Worm (Caenorhabditis elegans): ENCODE data around the gene Y42A5A.3.

Gene Y42A5A.3

DNA sequence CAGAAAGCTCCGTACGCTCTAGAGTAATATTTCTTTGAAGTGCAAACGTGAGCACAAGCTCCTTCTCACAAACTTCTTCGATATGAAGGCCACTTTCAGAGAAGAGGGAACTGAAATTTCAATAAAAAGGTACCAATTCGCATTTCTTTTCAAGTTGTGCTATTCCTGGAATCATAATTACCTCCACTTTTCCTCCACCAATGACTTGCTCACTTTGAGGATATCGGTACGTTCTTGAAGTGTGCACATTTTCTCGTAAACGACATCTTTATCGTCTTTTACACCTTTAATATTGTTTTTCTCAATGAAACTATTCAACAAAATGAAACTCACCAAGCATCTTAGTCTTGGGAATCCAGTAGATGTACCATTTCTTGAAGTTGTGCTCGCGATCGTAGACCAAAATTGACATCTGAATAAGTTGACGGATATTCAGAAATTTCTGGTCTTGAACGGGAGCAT, 23.6 kb upstream of the Y42A5A.3 start, which contains the start of gene scb-1 (continued):
- TF ChIP-seq him-1 (tag; optimal IDR thresholded peaks at IDR 0.05) = no peak
- TF ChIP-seq nhr-80 (tag; optimal IDR thresholded peaks at IDR 0.05) = no peak
- no peak for TF ChIP-seq sptf-2 (GFP tag; optimal IDR thresholded peaks at IDR 0.05)
- TF ChIP-seq let-526 (GFP tag; IDR thresholded peaks at IDR 0.05) = no peak
- no peak for TF ChIP-seq nfya-2 (GFP tag; IDR thresholded peaks at IDR 0.05)
- TF ChIP-seq rpc-1 (optimal IDR thresholded peaks at IDR 0.05) = no peak
- TF ChIP-seq rpc-1 (tag; optimal IDR thresholded peaks at IDR 0.05) = no peak
- no peak for TF ChIP-seq ceh-100 (GFP tag; IDR thresholded peaks at IDR 0.05)
- TF ChIP-seq akir-1 (GFP tag; optimal IDR thresholded peaks at IDR 0.05) = no peak
- no peak for TF ChIP-seq hlh-12 (tag; optimal IDR thresholded peaks at IDR 0.05)
- peak; percentile 22; the same call in 1 of the 2 replicates for TF ChIP-seq B0336.3 (GFP tag; IDR thresholded peaks at IDR 0.05)
- TF ChIP-seq repo-1 (tag; optimal IDR thresholded peaks at IDR 0.05) = no peak
- 0 out of 2 replicates have a peak, but pooled peaks have one; percentile 27 for TF ChIP-seq ztf-25 (GFP tag; IDR thresholded peaks at IDR 0.05)
- TF ChIP-seq C06A6.2 (GFP tag; conservative IDR thresholded peaks at IDR 0.05) = no peak

DNA sequence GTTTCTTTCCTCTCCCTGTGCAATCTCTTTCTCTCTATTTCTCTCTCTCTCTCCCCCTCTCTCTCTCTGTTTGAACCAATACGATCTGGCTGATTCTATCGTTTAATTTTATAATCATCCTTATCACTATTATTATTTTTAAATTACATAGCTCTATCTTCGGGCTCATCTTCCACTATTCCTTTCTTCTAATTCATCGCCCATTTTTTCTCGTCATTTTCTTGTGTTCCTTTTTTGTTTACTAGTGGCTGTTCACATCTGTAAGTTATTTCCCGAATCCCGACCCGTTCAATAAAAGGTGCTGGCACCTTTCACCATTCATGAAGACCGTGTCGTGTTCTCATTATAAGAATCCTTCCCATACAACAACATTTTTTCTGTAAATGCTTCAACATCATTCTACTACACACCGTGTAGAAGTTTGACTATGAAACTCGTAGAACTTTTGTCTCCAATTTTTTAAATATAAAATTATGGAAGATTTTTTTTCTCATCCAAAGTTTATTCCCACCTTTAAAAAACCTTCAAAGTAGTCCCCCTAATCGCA, 22.5 kb upstream of the Y42A5A.3 start:
- TF ChIP-seq C06A6.2 (GFP tag; conservative IDR thresholded peaks at IDR 0.05) = no peak
- TF ChIP-seq pbrm-1 (GFP tag; IDR thresholded peaks at IDR 0.05) = peak; percentile 30; the same call in 1 of the 2 replicates
- TF ChIP-seq lag-1 (GFP tag; IDR thresholded peaks at IDR 0.05) = no peak
- no peak for TF ChIP-seq sptf-2 (GFP tag; optimal IDR thresholded peaks at IDR 0.05)
- TF ChIP-seq T07F8.4 (tag; optimal IDR thresholded peaks at IDR 0.05) = no peak
- no peak for TF ChIP-seq unc-130 (GFP tag; optimal IDR thresholded peaks at IDR 0.05)
- no peak for TF ChIP-seq ccch-3 (GFP tag; optimal IDR thresholded peaks at IDR 0.05)
- no peak for TF ChIP-seq snpc-3.4 (tag; optimal IDR thresholded peaks at IDR 0.05)
- no peak for TF ChIP-seq hmg-1.2 (GFP tag; IDR thresholded peaks at IDR 0.05)
- no peak for TF ChIP-seq F52B5.7 (tag; optimal IDR thresholded peaks at IDR 0.05)
- peak; percentile 20 for TF ChIP-seq repo-1 (tag; optimal IDR thresholded peaks at IDR 0.05)
- no peak for TF ChIP-seq F55B11.4 (tag; optimal IDR thresholded peaks at IDR 0.05; ENCODE audit: borderline replicate concordance, insufficient read depth)
- TF ChIP-seq F39B2.1 (GFP tag; IDR thresholded peaks at IDR 0.05) = no peak
- no peak for TF ChIP-seq Y67H2A.10 (GFP tag; conservative IDR thresholded peaks at IDR 0.05)
- no peak for TF ChIP-seq unc-62 (GFP tag; optimal IDR thresholded peaks at IDR 0.05)
- TF ChIP-seq bed-2 (GFP tag; IDR thresholded peaks at IDR 0.05) = no peak
- 0 out of 2 replicates have a peak, but pooled peaks have one; percentile 39 for TF ChIP-seq madf-3 (GFP tag; IDR thresholded peaks at IDR 0.05)
- no peak for TF ChIP-seq egl-18 (GFP tag; IDR thresholded peaks at IDR 0.05)
- peak in 1 of 2 experiments; percentile 28 for TF ChIP-seq let-607 (tag; optimal IDR thresholded peaks at IDR 0.05)
- TF ChIP-seq ekl-4 (GFP tag; IDR thresholded peaks at IDR 0.05) = no peak
- no peak for TF ChIP-seq cebp-1 (GFP tag; IDR thresholded peaks at IDR 0.05)
- TF ChIP-seq cebp-1 (tag; optimal IDR thresholded peaks at IDR 0.05) = peak; percentile 43
- TF ChIP-seq cebp-2 (GFP tag; IDR thresholded peaks at IDR 0.05) = no peak
- TF ChIP-seq nhr-80 (tag; optimal IDR thresholded peaks at IDR 0.05) = no peak
- peak; percentile 41 for TF ChIP-seq hrde-1 (tag; optimal IDR thresholded peaks at IDR 0.05; ENCODE audit: borderline replicate concordance)
- no peak for TF ChIP-seq F37B4.10 (GFP tag; IDR thresholded peaks at IDR 0.05)
- TF ChIP-seq zim-3 (tag; optimal IDR thresholded peaks at IDR 0.05) = no peak
- TF ChIP-seq lin-54 (GFP tag; optimal IDR thresholded peaks at IDR 0.05) = no peak
- no peak for TF ChIP-seq him-1 (tag; optimal IDR thresholded peaks at IDR 0.05)
- no peak for TF ChIP-seq atf-7 (tag; optimal IDR thresholded peaks at IDR 0.05)
- TF ChIP-seq tbp1 (GFP tag; optimal IDR thresholded peaks at IDR 0.05) = no peak
- no peak for TF ChIP-seq ztf-28 (GFP tag; IDR thresholded peaks at IDR 0.05)
- TF ChIP-seq ceh-40 (GFP tag; IDR thresholded peaks at IDR 0.05) = no peak
- TF ChIP-seq zfh-2 (GFP tag; conservative IDR thresholded peaks at IDR 0.05) = no peak
- TF ChIP-seq sea-2 (GFP tag; IDR thresholded peaks at IDR 0.05) = no peak
- no peak for TF ChIP-seq hlh-12 (tag; optimal IDR thresholded peaks at IDR 0.05)
- 0 out of 2 replicates have a peak, but pooled peaks have one; percentile 11 for TF ChIP-seq hsf-1 (GFP tag; IDR thresholded peaks at IDR 0.05)
- no peak for TF ChIP-seq snpc-4 (GFP tag; optimal IDR thresholded peaks at IDR 0.05)
- no peak for TF ChIP-seq snpc-4 (tag; optimal IDR thresholded peaks at IDR 0.05)
